Fruit fly (Drosophila melanogaster) whole organism, embryonic: ENCODE results near the gene PIG-B.

Source experiments
- B-H1 ChIP-seq: fragments of 200-800 bp; sonication (Bioruptor generic); IDR thresholded peaks from 3 replicates; pipeline ENCODE4 v1.3.6; 2022; ENCODE audit warnings: missing biosample characterization, missing genetic modification characterization
- CG15011 ChIP-seq: fragments of 200-800 bp; sonication (Bioruptor generic); optimal IDR thresholded peaks from 3 replicates; lab custom pipeline; 2018; ENCODE audit warnings: missing biosample characterization, mild to moderate bottlenecking, missing genetic modification characterization
- CG15514 ChIP-seq: fragments of 200-800 bp; sonication (Bioruptor generic); optimal IDR thresholded peaks from 3 replicates; lab custom pipeline; 2017; ENCODE audit warnings: missing biosample characterization, missing genetic modification characterization, mild to moderate bottlenecking, moderate library complexity, missing genetic modification reagents
- CG1602 ChIP-seq: fragments of 200-800 bp; sonication (Bioruptor generic); optimal IDR thresholded peaks from 3 replicates; lab custom pipeline; 2016; ENCODE audit warnings: missing biosample characterization, missing genetic modification characterization
- CG18619 ChIP-seq: fragments of 200-800 bp; sonication (Bioruptor generic); optimal IDR thresholded peaks from 3 replicates; lab custom pipeline; 2017; ENCODE audit warnings: missing biosample characterization, mild to moderate bottlenecking, missing genetic modification characterization
- CG8478 ChIP-seq: fragments of >200 bp; optimal IDR thresholded peaks from 2 replicates; lab custom pipeline; 2018
- Camta ChIP-seq: fragments of 200-800 bp; sonication (Bioruptor generic); optimal IDR thresholded peaks from 2 replicates; lab custom pipeline; 2016; ENCODE audit warnings: missing biosample characterization, missing genetic modification characterization
- Dll ChIP-seq: fragments of 200-800 bp; sonication (Bioruptor generic); IDR thresholded peaks from 4 replicates; pipeline ENCODE4 v1.3.6; 2022; ENCODE audit warnings: missing biosample characterization, missing genetic modification characterization; ENCODE audit not compliant: partially characterized antibody
- Stat92E ChIP-seq, 3 experiments: fragments of >200 bp in 2 of 3; fragments of 200-800 bp in 1 of 3; sonication (Bioruptor generic) in 1 of 3; optimal IDR thresholded peaks; 2 replicates each; lab custom pipeline; 2017 to 2019; ENCODE audit warnings: missing biosample characterization in 3 of 3, missing genetic modification characterization in 3 of 3, mild to moderate bottlenecking in 1 of 3, moderate library complexity in 1 of 3
- cg ChIP-seq: fragments of 200-800 bp; sonication (Bioruptor generic); optimal IDR thresholded peaks from 3 replicates; lab custom pipeline; 2019; ENCODE audit warnings: missing biosample characterization, mild to moderate bottlenecking, missing genetic modification characterization, moderate library complexity
- dati ChIP-seq: fragments of 200-800 bp; sonication (Bioruptor generic); IDR thresholded peaks from 2 replicates; pipeline ENCODE4 v1.3.6; 2022; ENCODE audit warnings: missing biosample characterization, missing genetic modification characterization
- sr ChIP-seq: fragments of 200-800 bp; sonication (Bioruptor generic); IDR thresholded peaks from 3 replicates; pipeline ENCODE4 v1.3.6; 2022; ENCODE audit warnings: missing biosample characterization, missing genetic modification characterization

dm6 chr3L:3791043-3791682 lies 19.9 kb upstream of the PIG-B start:
- TF ChIP-seq Dll (GFP tag; lab: Robert Waterston, UW) (no peak), CG8478 (lab: Kevin White, UChicago) (no peak), CG15514 (GFP tag; lab: Kevin White, UChicago) (no peak), CG15011 (no peak), dati (no peak), Camta (no peak), Stat92E (GFP tag; optimal IDR thresholded peaks at IDR 0.05; lab: Kevin White, UChicago) (no peak), CG18619 (GFP tag; lab: Kevin White, UChicago) (no peak), CG1602 (GFP tag; lab: Kevin White, UChicago) (no peak), B-H1 (GFP tag; lab: Robert Waterston, UW) (no peak), sr (no peak), cg (GFP tag; lab: Kevin White, UChicago) (no peak)
